Fruit fly (Drosophila melanogaster) whole organism, pupa: ENCODE measurements around the gene Tsp3A.

Experiments
- CG10348 ChIP-seq: fragments of 200-800 bp; sonication (Bioruptor generic); IDR thresholded peaks from 2 replicates; pipeline ENCODE4 v1.3.6; 2022; ENCODE audit warnings: missing biosample characterization, missing genetic modification characterization
- CG15710 ChIP-seq: fragments of 200-800 bp; sonication (Bioruptor generic); optimal IDR thresholded peaks from 2 replicates; lab custom pipeline; 2018; ENCODE audit warnings: missing biosample characterization, mild to moderate bottlenecking, missing genetic modification characterization, moderate library complexity
- EcR ChIP-seq: fragments of 200-800 bp; sonication (Bioruptor generic); optimal IDR thresholded peaks from 3 replicates; lab custom pipeline; 2019; ENCODE audit warnings: missing biosample characterization, missing genetic modification characterization, mild to moderate bottlenecking, moderate library complexity, missing genetic modification reagents
- rn ChIP-seq: fragments of 200-800 bp; sonication (Bioruptor generic); IDR thresholded peaks from 2 replicates; pipeline ENCODE4 v1.3.6; 2022; ENCODE audit warnings: missing biosample characterization, missing genetic modification characterization

- TF ChIP-seq CG15710 (tag; lab: Kevin White, UChicago) (peak; percentile 17), EcR (GFP tag; lab: Kevin White, UChicago) (no peak), rn (GFP tag; lab: Robert Waterston, UW) (no peak), CG10348 (GFP tag; lab: Robert Waterston, UW) (no peak)
Observed at dm6 chrX:2635075-2635643, 15.6 kb upstream of the Tsp3A start.
